Fruit fly (Drosophila melanogaster): ENCODE data around the gene Rrp47.

Rrp47 gene

dm6 chrX:15969577-15969976, 24.9 kb downstream of the Rrp47 start:
- TF ChIP-seq Dll (optimal IDR thresholded peaks at IDR 0.05) (no peak), CG8478 (optimal IDR thresholded peaks at IDR 0.05) (no peak), pan (optimal IDR thresholded peaks at IDR 0.05) (no peak)

- no peak for TF ChIP-seq CG8478 (optimal IDR thresholded peaks at IDR 0.05)
Measured at dm6 chrX:15971574-15971973, 26.9 kb downstream of the Rrp47 start.

DNA sequence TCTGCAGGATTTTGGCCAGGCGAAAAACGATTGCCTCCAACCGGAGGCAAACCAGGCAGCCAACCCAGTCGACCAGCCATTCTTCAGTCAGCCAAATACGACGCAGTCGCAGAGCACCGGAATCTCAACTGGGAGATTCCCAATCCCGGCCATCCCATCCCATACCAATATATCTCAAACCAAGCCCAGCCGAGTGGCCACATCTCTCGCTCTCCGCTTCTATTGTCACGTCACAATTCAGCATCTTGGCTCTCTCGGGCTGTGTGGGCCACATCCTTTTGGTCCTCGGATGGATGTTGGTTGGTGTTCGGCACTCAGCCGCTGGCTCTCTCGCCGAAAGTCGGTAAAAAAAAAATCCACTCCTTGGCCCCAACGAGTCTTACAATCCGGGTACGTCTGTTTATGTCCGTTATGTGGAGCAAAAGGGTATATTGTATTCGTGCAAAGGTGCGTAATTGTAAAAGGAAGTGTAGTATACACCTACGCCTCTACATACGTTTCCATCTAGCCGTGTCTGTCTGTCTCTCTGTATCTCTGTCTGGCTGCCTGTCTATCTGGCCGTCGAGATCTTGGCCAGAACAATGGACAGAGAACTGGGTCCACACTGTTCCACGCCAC, 28.6 kb downstream of the Rrp47 start, which contains the start of gene mmd:
Gene mmd, minus strand, starts transcription at position 3 of the 618 bp plus-strand sequence.
- TF ChIP-seq Dll (optimal IDR thresholded peaks at IDR 0.05) (no peak), usp (GFP tag; optimal IDR thresholded peaks at IDR 0.05) (no peak), CG8478 (optimal IDR thresholded peaks at IDR 0.05) (no peak), psq (optimal IDR thresholded peaks at IDR 0.05) (no peak), pan (optimal IDR thresholded peaks at IDR 0.05) (no peak), EcR (GFP tag; optimal IDR thresholded peaks at IDR 0.05) (no peak)

DNA sequence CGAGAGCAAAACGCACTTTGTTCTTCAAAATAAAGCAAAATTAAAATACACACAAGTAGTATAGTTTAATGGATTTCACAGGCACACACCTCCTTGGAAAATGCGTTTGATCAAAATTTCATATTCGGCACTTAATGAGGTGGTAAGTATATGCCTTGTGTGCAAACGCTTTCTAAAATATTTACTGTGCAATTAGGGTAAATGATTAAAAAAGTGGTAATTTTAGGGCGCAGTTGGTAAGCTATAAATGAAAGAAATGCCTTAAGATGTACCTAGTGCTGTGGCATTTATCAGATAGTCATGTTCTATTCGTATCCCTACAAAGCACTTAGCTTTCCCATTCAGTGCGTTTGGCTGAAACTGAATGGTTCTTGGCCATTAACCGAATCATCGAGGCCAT, 29.4 kb downstream of the Rrp47 start, which contains the start of gene Or13a:
Gene Or13a, plus strand, starts transcription at position 301 of the 400 bp plus-strand sequence.
- TF ChIP-seq CG8478 (optimal IDR thresholded peaks at IDR 0.05) (no peak), Dll (optimal IDR thresholded peaks at IDR 0.05) (no peak), usp (GFP tag; optimal IDR thresholded peaks at IDR 0.05) (no peak), psq (optimal IDR thresholded peaks at IDR 0.05) (no peak), EcR (GFP tag; optimal IDR thresholded peaks at IDR 0.05) (no peak), pan (optimal IDR thresholded peaks at IDR 0.05) (no peak)

DNA sequence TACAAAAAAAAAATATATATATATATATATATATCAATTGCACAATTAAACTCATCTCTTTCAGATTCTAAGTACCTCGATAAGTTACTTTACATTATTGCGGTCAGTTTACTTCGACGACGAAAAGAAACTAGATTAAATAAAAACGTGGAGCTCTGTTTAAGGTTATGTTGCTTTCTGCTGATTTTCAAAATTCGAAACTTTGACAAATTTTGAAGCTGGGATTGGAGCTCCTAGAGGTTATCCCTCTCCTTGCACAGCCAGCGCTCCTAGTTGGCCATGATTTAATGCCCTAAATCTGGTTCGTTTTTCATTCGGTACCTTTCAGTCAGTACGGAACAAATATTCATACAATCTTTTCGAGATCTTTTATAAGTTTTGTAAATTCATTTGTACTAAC, 31.9 kb downstream of the Rrp47 start, which contains the start of gene CG42766:
Gene CG42766, plus strand, starts transcription at position 301 of the 400 bp plus-strand sequence.
- TF ChIP-seq usp (GFP tag; optimal IDR thresholded peaks at IDR 0.05) = no peak
- TF ChIP-seq pan (optimal IDR thresholded peaks at IDR 0.05) = no peak
- TF ChIP-seq psq (optimal IDR thresholded peaks at IDR 0.05) = no peak
- no peak for TF ChIP-seq CG8478 (optimal IDR thresholded peaks at IDR 0.05)
- TF ChIP-seq Dll (optimal IDR thresholded peaks at IDR 0.05) = no peak
- TF ChIP-seq EcR (GFP tag; optimal IDR thresholded peaks at IDR 0.05) = no peak

DNA sequence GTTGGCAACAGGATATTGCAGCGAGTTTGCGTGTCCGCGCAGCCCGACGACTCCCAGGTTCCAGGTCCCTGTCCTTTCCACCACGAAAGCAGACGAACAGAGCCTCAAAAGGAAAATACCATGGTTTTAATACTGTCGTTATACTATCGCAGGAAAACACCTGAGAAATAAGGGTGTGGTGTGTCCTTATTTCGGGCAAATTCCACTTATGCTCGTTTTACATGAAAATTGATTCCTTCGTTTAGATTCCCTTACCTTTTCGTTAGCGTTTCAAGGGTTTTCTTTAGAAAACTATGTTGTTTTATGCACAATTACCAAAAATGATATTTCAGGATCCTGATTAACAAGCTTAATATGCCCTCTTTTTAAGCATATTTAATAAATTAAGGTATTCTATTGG, 38.1 kb downstream of the Rrp47 start, which contains the start of gene Cep164:
Gene Cep164, minus strand, starts transcription at position 101 of the 400 bp plus-strand sequence.
- no peak for TF ChIP-seq pan (optimal IDR thresholded peaks at IDR 0.05)
- no peak for TF ChIP-seq CG8478 (optimal IDR thresholded peaks at IDR 0.05)
- no peak for TF ChIP-seq Dll (optimal IDR thresholded peaks at IDR 0.05)
- TF ChIP-seq psq (optimal IDR thresholded peaks at IDR 0.05) = no peak
- no peak for TF ChIP-seq EcR (GFP tag; optimal IDR thresholded peaks at IDR 0.05)
- TF ChIP-seq usp (GFP tag; optimal IDR thresholded peaks at IDR 0.05) = no peak

DNA sequence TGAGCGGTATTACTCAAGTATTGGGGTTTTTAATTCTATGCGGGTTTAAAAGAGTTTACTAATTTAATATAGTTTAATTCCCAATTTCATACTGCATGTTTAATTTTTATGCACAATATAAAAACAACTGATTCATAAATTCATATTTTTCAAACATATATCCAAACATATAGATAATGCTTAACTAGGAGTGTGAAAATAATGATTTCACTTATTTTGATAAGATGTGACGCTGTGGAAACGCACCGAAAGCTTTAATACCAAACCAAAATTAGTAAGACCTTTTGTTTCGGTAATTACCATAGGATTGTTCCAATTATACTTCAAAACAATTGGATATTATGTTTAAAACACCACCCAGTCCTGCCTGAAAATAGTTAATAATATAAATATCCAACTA, 38.8 kb downstream of the Rrp47 start, which contains the start of gene Slc25A46a:
Gene Slc25A46a, plus strand, starts transcription at position 272 of the 400 bp plus-strand sequence.
- TF ChIP-seq EcR (GFP tag; optimal IDR thresholded peaks at IDR 0.05) = no peak
- no peak for TF ChIP-seq CG8478 (optimal IDR thresholded peaks at IDR 0.05)
- TF ChIP-seq pan (optimal IDR thresholded peaks at IDR 0.05) = no peak
- no peak for TF ChIP-seq Dll (optimal IDR thresholded peaks at IDR 0.05)
- TF ChIP-seq psq (optimal IDR thresholded peaks at IDR 0.05) = no peak
- TF ChIP-seq usp (GFP tag; optimal IDR thresholded peaks at IDR 0.05) = no peak

DNA sequence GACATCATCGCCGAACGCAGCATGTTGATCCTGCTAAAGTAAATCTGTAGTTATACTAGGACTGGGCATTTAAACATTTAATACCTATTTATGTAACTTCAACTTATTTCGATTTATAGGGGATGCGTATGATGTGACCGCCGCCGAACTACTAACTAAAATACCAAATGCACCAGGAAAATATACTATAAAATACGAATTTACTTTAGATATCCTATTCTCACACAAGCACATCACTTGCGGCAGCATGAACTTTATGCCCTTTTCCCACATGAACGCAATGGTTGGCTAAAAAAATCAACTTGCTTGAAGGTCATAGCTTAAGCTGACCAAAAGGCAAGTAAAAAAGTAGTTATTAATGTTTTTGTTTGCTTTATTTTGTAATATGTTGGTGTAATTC, 42.0 kb downstream of the Rrp47 start, which contains the start of gene ND-20:
Gene ND-20, minus strand, starts transcription at position 155 of the 400 bp plus-strand sequence.
- TF ChIP-seq usp (GFP tag; optimal IDR thresholded peaks at IDR 0.05) = no peak
- no peak for TF ChIP-seq Dll (optimal IDR thresholded peaks at IDR 0.05)
- no peak for TF ChIP-seq EcR (GFP tag; optimal IDR thresholded peaks at IDR 0.05)

- TF ChIP-seq pan (optimal IDR thresholded peaks at IDR 0.05) (no peak), psq (optimal IDR thresholded peaks at IDR 0.05) (no peak), CG8478 (optimal IDR thresholded peaks at IDR 0.05) (no peak), usp (GFP tag; optimal IDR thresholded peaks at IDR 0.05) (no peak), EcR (GFP tag; optimal IDR thresholded peaks at IDR 0.05) (no peak), Dll (optimal IDR thresholded peaks at IDR 0.05) (no peak)
Measured at dm6 chrX:15989631-15990030, 44.9 kb downstream of the Rrp47 start.

DNA sequence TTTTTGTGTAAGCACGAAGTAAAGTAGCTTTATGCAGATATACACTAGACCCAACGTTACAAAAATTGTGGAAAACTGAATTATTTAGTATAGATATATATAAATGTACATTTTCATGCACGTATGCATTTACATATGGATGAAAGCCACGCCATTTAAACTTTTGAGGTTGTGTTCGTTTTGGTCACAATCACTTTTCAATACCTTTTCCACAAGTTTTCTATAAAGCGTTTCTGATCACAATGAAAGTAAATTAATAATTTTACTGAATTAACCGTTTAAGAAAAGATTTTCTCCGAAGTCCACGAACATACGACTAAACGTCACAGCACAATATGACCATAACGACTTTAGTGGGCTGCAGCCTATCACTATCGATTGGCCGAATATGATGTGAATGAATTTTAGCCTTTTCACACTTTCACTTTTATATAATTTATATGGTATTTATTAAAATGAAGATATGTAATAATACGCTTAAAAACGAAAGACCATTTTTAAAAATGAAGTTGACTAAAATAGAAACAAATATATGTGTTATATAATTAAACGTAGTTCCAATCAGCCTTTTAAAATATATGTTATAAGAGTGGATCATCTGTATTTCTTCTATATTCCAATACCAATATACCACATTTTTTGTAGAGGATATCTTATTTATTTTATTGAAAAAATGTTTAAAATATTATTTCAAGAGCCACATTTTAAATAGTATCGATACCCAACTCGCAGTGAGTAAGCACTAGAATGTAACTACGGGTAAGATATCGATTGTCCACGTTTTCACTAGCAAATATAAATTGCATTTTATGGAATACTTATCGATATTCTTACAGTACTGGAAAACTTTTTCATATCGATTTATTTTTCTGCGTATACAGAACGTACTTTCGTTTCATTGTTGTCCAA, 47.2 kb downstream of the Rrp47 start, which contains the start of the genes CG46312, eIF5 and exd:
Gene CG46312, minus strand, starts transcription at position 357 of the 909 bp plus-strand sequence.
Gene eIF5, minus strand, starts transcription at position 357 of the 909 bp plus-strand sequence.
Gene exd, plus strand, starts transcription at position 851 of the 909 bp plus-strand sequence.
- TF ChIP-seq usp (GFP tag; optimal IDR thresholded peaks at IDR 0.05) (no peak), pan (optimal IDR thresholded peaks at IDR 0.05) (no peak), Dll (optimal IDR thresholded peaks at IDR 0.05) (no peak), CG8478 (optimal IDR thresholded peaks at IDR 0.05) (no peak), EcR (GFP tag; optimal IDR thresholded peaks at IDR 0.05) (no peak), psq (optimal IDR thresholded peaks at IDR 0.05) (no peak)

dm6 chrX:15992527-15992897, 47.8 kb downstream of the Rrp47 start:
- TF ChIP-seq CG8478 (optimal IDR thresholded peaks at IDR 0.05) (no peak), pan (optimal IDR thresholded peaks at IDR 0.05) (no peak), Dll (optimal IDR thresholded peaks at IDR 0.05) (no peak), EcR (GFP tag; optimal IDR thresholded peaks at IDR 0.05) (no peak), usp (GFP tag; optimal IDR thresholded peaks at IDR 0.05) (no peak), psq (optimal IDR thresholded peaks at IDR 0.05) (no peak)

Data from whole organism.